Fruit fly (Drosophila melanogaster) whole organism: Measurements from ENCODE around the gene CG43184.

Source experiments
- EcR ChIP-seq, 2 experiments: fragments of >200 bp; optimal IDR thresholded peaks; 2 replicates each; lab custom pipeline; 2017; ENCODE audit warnings: missing biosample characterization in 2 of 2, missing genetic modification characterization in 2 of 2, missing genetic modification reagents in 2 of 2
- pan ChIP-seq: fragments of >200 bp; optimal IDR thresholded peaks from 2 replicates; lab custom pipeline; 2017
- usp ChIP-seq: fragments of >200 bp; optimal IDR thresholded peaks from 2 replicates; lab custom pipeline; 2017; ENCODE audit warnings: missing biosample characterization, missing genetic modification characterization, mixed read lengths

DNA sequence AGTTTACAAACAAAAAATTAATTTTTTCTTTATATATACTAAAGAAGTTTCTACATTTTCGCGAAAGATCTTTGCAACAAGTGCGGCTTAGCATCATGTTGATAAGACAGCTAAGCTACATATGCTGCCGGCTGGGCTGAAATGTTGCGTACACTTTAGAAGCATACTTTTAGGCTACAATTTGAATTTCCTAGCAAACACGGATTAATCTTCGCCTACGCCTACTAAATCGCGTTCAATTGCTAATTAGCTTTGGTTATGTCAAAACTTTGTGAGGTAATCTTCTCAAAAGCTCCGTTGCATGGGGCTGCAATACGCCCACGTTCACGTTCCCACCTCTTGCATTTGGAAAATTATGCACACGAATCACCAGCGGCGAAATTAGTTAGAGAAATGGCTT is 39.4 kb downstream of the CG43184 start:
- no peak for TF ChIP-seq EcR (GFP tag; optimal IDR thresholded peaks at IDR 0.05; lab: Kevin White, UChicago)
- TF ChIP-seq pan (lab: Kevin White, UChicago), result no peak
- no peak for TF ChIP-seq usp (GFP tag; lab: Kevin White, UChicago)
